Fruit fly (Drosophila melanogaster) Kc167 (cell line): ENCODE data around the gene CG10602.

Experiments
- Myc ChIP-seq: fragments of >200 bp; optimal IDR thresholded peaks from 2 replicates; lab custom pipeline; 2017; ENCODE audit warnings: missing external identifiers
- Sin3A ChIP-seq: fragments of >200 bp; optimal IDR thresholded peaks from 2 replicates; lab custom pipeline; 2018; ENCODE audit warnings: missing external identifiers
- h ChIP-seq: fragments of >200 bp; optimal IDR thresholded peaks from 3 replicates; lab custom pipeline; 2018; ENCODE audit warnings: missing external identifiers
- insv ChIP-seq: fragments of >200 bp; optimal IDR thresholded peaks from 3 replicates; lab custom pipeline; 2018; ENCODE audit warnings: missing external identifiers
- psq ChIP-seq: fragments of >200 bp; optimal IDR thresholded peaks from 2 replicates; lab custom pipeline; 2017; ENCODE audit warnings: missing external identifiers
- ttk ChIP-seq: sonication (Bioruptor generic); optimal IDR thresholded peaks from 2 replicates; lab custom pipeline; 2017; ENCODE audit warnings: missing external identifiers

The CG10602 gene

DNA sequence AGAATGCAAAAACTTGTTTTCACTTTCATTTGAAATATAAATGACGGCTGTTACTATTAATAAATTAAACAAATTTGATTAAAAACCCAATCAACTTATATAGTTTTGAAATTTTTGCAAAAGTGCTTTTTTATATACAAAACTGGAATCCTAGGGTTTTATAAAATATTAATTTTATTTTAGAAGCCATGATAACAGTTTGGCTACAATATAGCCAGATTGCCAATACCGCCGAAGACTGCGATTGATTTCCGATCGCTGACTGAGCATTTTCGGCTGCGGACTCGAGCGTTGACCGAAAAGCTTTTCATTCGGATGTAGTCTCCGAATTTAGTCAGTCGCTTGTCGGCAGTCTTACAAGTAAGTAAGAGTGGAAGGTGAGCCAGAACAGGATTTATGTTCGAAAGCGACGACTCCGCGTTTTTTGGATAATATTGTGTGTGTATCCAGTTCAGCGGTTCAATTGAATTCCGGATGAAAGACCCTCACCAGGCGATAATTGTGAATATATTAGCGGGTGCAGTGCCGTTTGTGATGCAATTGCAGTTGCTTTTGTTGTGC lies 35.7 kb downstream of the CG10602 start, which contains the start of gene Ugt36D1:
Ugt36D1 (plus strand) TSS at position 306 of the 561 bp plus-strand sequence.
- no peak for TF ChIP-seq Myc
- TF ChIP-seq Sin3A (lab: Kevin White, UChicago), result no peak
- no peak for TF ChIP-seq h (lab: Kevin White, UChicago)
- TF ChIP-seq ttk (lab: Kevin White, UChicago), result no peak
- TF ChIP-seq psq (lab: Kevin White, UChicago), result no peak
- TF ChIP-seq insv (lab: Kevin White, UChicago), result no peak

- TF ChIP-seq ttk (lab: Kevin White, UChicago) (no peak), psq (lab: Kevin White, UChicago) (no peak), Sin3A (lab: Kevin White, UChicago) (no peak), h (lab: Kevin White, UChicago) (no peak), insv (lab: Kevin White, UChicago) (no peak), Myc (no peak)
Measured at dm6 chr2L:18822805-18823204, 36.2 kb downstream of the CG10602 start.

dm6 chr2L:18819044-18819443 lies 40.0 kb downstream of the CG10602 start, which contains the start of gene Ugt36F1:
Gene Ugt36F1 (plus strand): TSS chr2L:18819344.
- TF ChIP-seq insv (lab: Kevin White, UChicago) (no peak), ttk (lab: Kevin White, UChicago) (no peak), Myc (no peak), psq (lab: Kevin White, UChicago) (no peak), Sin3A (lab: Kevin White, UChicago) (no peak), h (lab: Kevin White, UChicago) (no peak)

- TF ChIP-seq Myc (no peak), psq (lab: Kevin White, UChicago) (no peak), h (lab: Kevin White, UChicago) (no peak), Sin3A (lab: Kevin White, UChicago) (no peak), insv (lab: Kevin White, UChicago) (no peak), ttk (lab: Kevin White, UChicago) (no peak)
Measured at dm6 chr2L:18818397-18818796, 40.7 kb downstream of the CG10602 start.

dm6 chr2L:18815194-18815593 lies 43.9 kb downstream of the CG10602 start:
- TF ChIP-seq h (lab: Kevin White, UChicago) (no peak), ttk (lab: Kevin White, UChicago) (no peak), Myc (no peak), Sin3A (lab: Kevin White, UChicago) (no peak), insv (lab: Kevin White, UChicago) (no peak), psq (lab: Kevin White, UChicago) (no peak)

DNA sequence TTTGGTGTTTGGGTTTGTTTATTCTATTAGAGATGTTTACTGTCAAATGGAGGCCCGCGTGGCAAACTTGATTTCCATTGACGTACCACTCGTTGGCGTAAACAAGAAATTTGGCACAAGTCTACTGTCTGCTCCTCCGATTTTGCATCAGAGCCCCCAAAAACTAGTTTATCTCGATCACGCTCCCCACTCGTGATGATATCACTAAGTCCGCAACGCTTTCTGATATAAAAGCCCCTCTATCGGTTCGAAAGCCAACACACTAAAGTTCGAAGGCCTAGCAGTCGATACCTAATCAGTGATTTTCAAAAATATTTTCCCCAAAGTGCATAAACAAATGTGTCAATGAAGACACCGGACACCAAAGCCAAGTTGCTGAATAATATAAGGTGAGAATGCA lies 46.3 kb downstream of the CG10602 start:
- TF ChIP-seq psq (lab: Kevin White, UChicago) (no peak), insv (lab: Kevin White, UChicago) (no peak), ttk (lab: Kevin White, UChicago) (no peak), Myc (no peak), h (lab: Kevin White, UChicago) (no peak), Sin3A (lab: Kevin White, UChicago) (no peak)

DNA sequence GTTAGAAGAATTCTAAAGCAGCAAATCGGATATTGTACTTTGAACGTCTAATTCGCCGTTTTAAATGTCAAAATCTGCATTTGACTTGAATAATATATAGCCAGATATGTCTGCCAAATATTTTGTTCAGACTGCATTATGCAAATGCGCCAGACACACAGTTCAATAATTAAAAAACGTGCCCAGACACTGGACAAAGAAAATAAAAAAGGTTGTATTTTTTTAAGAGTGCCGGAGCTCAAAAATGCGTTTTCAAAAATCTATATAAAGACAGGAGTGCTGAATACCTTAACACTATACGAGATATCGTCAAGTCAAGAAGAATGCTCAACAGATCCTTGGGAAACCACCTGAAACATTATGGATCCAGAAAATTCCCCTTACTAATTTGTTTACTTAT lies 46.7 kb downstream of the CG10602 start, which contains the start of the genes CG17325 and CG42305:
CG17325 (plus strand) TSS at position 301 of the 400 bp plus-strand sequence.
CG42305 (plus strand) TSS at position 301 of the 400 bp plus-strand sequence.
- TF ChIP-seq Sin3A (lab: Kevin White, UChicago), result no peak

dm6 chr2L:18810960-18811642 lies 47.9 kb downstream of the CG10602 start, which contains the start of the genes CG10570 and CG42502:
Gene CG10570 (minus strand): TSS chr2L:18811252.
Gene CG42502 (minus strand): TSS chr2L:18811252.
- TF ChIP-seq insv (lab: Kevin White, UChicago) (no peak), psq (lab: Kevin White, UChicago) (no peak), ttk (lab: Kevin White, UChicago) (no peak), h (lab: Kevin White, UChicago) (no peak), Sin3A (lab: Kevin White, UChicago) (no peak), Myc (no peak)

- TF ChIP-seq insv (lab: Kevin White, UChicago), result no peak
- no peak for TF ChIP-seq Sin3A (lab: Kevin White, UChicago)
- no peak for TF ChIP-seq h (lab: Kevin White, UChicago)
- no peak for TF ChIP-seq psq (lab: Kevin White, UChicago)
- no peak for TF ChIP-seq ttk (lab: Kevin White, UChicago)
- TF ChIP-seq Myc, result no peak
Measured at dm6 chr2L:18809486-18809885, 49.6 kb downstream of the CG10602 start.

DNA sequence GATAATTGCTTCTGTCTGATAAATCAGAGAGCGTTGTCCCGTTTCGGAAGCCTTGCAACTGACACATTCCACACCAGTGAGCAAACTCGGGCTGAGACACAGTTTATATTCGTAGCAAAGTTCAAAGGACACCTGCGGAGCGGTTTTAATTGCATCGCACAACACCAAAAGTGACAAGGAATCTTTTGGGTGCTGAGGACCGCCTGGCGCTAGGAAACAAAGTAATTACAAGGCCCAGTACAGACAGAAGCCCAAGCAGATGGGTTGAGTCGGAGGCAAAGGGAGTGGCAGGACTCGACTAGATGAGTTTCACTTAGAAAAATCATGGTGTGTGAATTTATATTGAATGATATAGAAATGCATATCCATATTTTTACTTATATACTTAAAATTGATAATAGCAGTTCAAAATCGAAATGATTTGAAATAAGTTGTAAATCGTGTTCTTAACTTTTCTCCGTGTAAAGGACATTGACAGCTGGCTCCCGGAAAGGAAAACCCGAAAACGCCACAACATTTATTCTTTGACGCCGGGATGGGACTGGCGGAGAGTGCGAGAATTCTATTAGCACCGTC lies 50.2 kb downstream of the CG10602 start:
- TF ChIP-seq h (lab: Kevin White, UChicago) (no peak), insv (lab: Kevin White, UChicago) (no peak), psq (lab: Kevin White, UChicago) (no peak), Myc (no peak), ttk (lab: Kevin White, UChicago) (no peak), Sin3A (lab: Kevin White, UChicago) (no peak)

dm6 chr2L:18805637-18806403 lies 53.2 kb downstream of the CG10602 start:
- no peak for TF ChIP-seq Myc
- no peak for TF ChIP-seq insv (lab: Kevin White, UChicago)
- TF ChIP-seq ttk (lab: Kevin White, UChicago), result no peak
- TF ChIP-seq psq (lab: Kevin White, UChicago), result no peak
- no peak for TF ChIP-seq Sin3A (lab: Kevin White, UChicago)
- no peak for TF ChIP-seq h (lab: Kevin White, UChicago)
